Fruit fly (Drosophila melanogaster) whole organism, adult: ENCODE results near the gene GstD5.

Experiments
- CG33017 ChIP-seq: fragments of 200-800 bp; sonication (Bioruptor generic); optimal IDR thresholded peaks from 2 replicates; lab custom pipeline; 2018; ENCODE audit warnings: missing biosample characterization, mild to moderate bottlenecking, missing genetic modification characterization, moderate library complexity
- CG7045 ChIP-seq: fragments of 200-800 bp; sonication (Bioruptor generic); optimal IDR thresholded peaks from 2 replicates; lab custom pipeline; 2017; ENCODE audit warnings: missing biosample characterization, mild to moderate bottlenecking, missing genetic modification characterization
- Crg-1 ChIP-seq: fragments of 200-800 bp; sonication (Bioruptor generic); optimal IDR thresholded peaks from 2 replicates; lab custom pipeline; 2016; ENCODE audit warnings: missing biosample characterization, missing genetic modification characterization
- bab1 ChIP-seq: fragments of 200-800 bp; sonication (Bioruptor generic); optimal IDR thresholded peaks from 3 replicates; lab custom pipeline; 2019; ENCODE audit warnings: missing biosample characterization, mild to moderate bottlenecking, missing genetic modification characterization, moderate library complexity
- cic ChIP-seq: fragments of 200-800 bp; sonication (Bioruptor generic); optimal IDR thresholded peaks from 2 replicates; lab custom pipeline; 2017; ENCODE audit warnings: missing biosample characterization, mild to moderate bottlenecking, missing genetic modification characterization, moderate library complexity
- cnc ChIP-seq, 2 experiments: fragments of >200 bp; optimal IDR thresholded peaks; 2 replicates each; lab custom pipeline; 2017
- pad ChIP-seq: fragments of 200-800 bp; sonication (Bioruptor generic); optimal IDR thresholded peaks from 3 replicates; lab custom pipeline; 2017; ENCODE audit warnings: missing biosample characterization, missing genetic modification characterization, mild to moderate bottlenecking, moderate library complexity, missing genetic modification reagents
- toe ChIP-seq: fragments of 200-800 bp; sonication (Bioruptor generic); optimal IDR thresholded peaks from 2 replicates; lab custom pipeline; 2016; ENCODE audit warnings: missing biosample characterization, missing genetic modification characterization

DNA sequence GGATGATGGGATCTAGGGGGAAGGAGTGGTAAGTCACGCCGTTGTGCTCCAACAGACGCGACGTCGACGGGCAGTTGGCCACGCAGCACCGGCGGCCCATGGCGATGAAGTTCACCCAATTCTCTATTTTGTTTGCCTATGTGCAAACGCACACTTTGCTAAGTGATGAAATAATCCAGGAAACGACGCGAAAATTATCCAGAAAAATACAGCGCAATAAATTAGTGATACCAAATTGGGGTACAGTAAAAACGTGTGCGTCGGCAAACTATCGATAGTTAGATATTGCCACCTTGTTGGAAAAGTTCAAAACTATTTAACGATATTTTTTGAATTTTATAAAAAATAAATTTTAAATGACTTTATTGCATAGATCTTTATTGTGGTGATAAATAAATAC is 19.5 kb upstream of the GstD5 start, which contains the start of gene MBD-R2:
- TF ChIP-seq toe (GFP tag; lab: Kevin White, UChicago): no peak
- TF ChIP-seq pad: no peak
- TF ChIP-seq cnc (optimal IDR thresholded peaks at IDR 0.05; lab: Kevin White, UChicago): no peak
- peak; percentile 19 for TF ChIP-seq bab1 (GFP tag; lab: Kevin White, UChicago)
- TF ChIP-seq cic (GFP tag; lab: Kevin White, UChicago): no peak
- TF ChIP-seq CG7045: no peak
- TF ChIP-seq CG33017 (tag; lab: Kevin White, UChicago): no peak
- TF ChIP-seq Crg-1 (GFP tag; lab: Kevin White, UChicago): no peak
